Worm (Caenorhabditis elegans) whole organism, L1 larva: ENCODE data around the gene Y53F4B.25.
A peak's percentile ranks its signal among the peaks of the same experiment; 100 is the strongest.

Source experiments
- C04F5.9 ChIP-seq: sonication (generic microtip); optimal IDR thresholded peaks from 2 replicates; lab custom pipeline; 2016; ENCODE audit warnings: missing genetic modification characterization, missing compliant biosample characterization
- C16A3.4 ChIP-seq: fragments of 150-350 bp; optimal IDR thresholded peaks from 2 replicates; lab custom pipeline; 2014; ENCODE audit warnings: missing biosample characterization, missing genetic modification characterization
- C34B4.2 ChIP-seq: sonication (generic microtip); optimal IDR thresholded peaks from 2 replicates; lab custom pipeline; 2017; ENCODE audit warnings: mild to moderate bottlenecking, missing genetic modification characterization, missing compliant biosample characterization
- Y116A8C.19 ChIP-seq: sonication (generic microtip); optimal IDR thresholded peaks from 2 replicates; lab custom pipeline; 2016; ENCODE audit warnings: missing compliant biosample characterization, missing genetic modification characterization, borderline replicate concordance
- aha-1 ChIP-seq: fragments of 150-350 bp; optimal IDR thresholded peaks from 2 replicates; lab custom pipeline; 2014; ENCODE audit warnings: missing biosample characterization, missing genetic modification characterization
- blmp-1 ChIP-seq: fragments of 150-350 bp; optimal IDR thresholded peaks from 2 replicates; lab custom pipeline; 2014; ENCODE audit warnings: missing biosample characterization, missing genetic modification characterization
- ces-1 ChIP-seq: fragments of 150-350 bp; optimal IDR thresholded peaks from 2 replicates; lab custom pipeline; 2014; ENCODE audit warnings: missing biosample characterization, missing genetic modification reagents, missing genetic modification characterization
- dpl-1 ChIP-seq, 3 experiments: fragments of 150-350 bp in 2 of 3; sonication (generic microtip) in 1 of 3; optimal IDR thresholded peaks; 2 replicates each; lab custom pipeline; 2014 to 2017; ENCODE audit warnings: missing biosample characterization in 3 of 3, missing genetic modification characterization in 3 of 3, missing genetic modification reagents in 3 of 3
- ets-5 ChIP-seq: fragments of 200-800 bp; sonication (Bioruptor generic); IDR thresholded peaks from 2 replicates; pipeline ENCODE4 v1.3.6; 2022; ENCODE audit warnings: missing genetic modification characterization, missing compliant biosample characterization
- fkh-4 ChIP-seq: sonication (generic microtip); optimal IDR thresholded peaks from 2 replicates; lab custom pipeline; 2016; ENCODE audit warnings: missing compliant biosample characterization, missing genetic modification characterization, borderline replicate concordance
- fkh-8 ChIP-seq: sonication (generic microtip); optimal IDR thresholded peaks from 2 replicates; lab custom pipeline; 2016; ENCODE audit warnings: mild to moderate bottlenecking, missing genetic modification characterization, missing compliant biosample characterization
- fos-1 ChIP-seq: fragments of 150-350 bp; optimal IDR thresholded peaks from 2 replicates; lab custom pipeline; 2014; ENCODE audit warnings: missing biosample characterization, missing genetic modification characterization
- grh-1 ChIP-seq: fragments of 200-800 bp; sonication (Bioruptor generic); IDR thresholded peaks from 2 replicates; pipeline ENCODE4 v1.3.6; 2022; ENCODE audit warnings: missing genetic modification reagents, missing genetic modification characterization, missing compliant biosample characterization
- hpl-2 ChIP-seq: fragments of 150-350 bp; optimal IDR thresholded peaks from 2 replicates; lab custom pipeline; 2014; ENCODE audit warnings: missing biosample characterization, missing genetic modification reagents, missing genetic modification characterization
- lin-14 ChIP-seq: fragments of 200-800 bp; sonication (Bioruptor generic); optimal IDR thresholded peaks from 2 replicates; lab custom pipeline; 2018; ENCODE audit warnings: mild to moderate bottlenecking, missing genetic modification characterization, moderate library complexity, missing compliant biosample characterization
- lin-15B ChIP-seq: fragments of 150-350 bp; sonication (generic microtip); optimal IDR thresholded peaks from 3 replicates; lab custom pipeline; 2014; ENCODE audit warnings: missing biosample characterization, missing genetic modification characterization
- lin-39 ChIP-seq: fragments of 150-350 bp; optimal IDR thresholded peaks from 2 replicates; lab custom pipeline; 2014; ENCODE audit warnings: missing biosample characterization, missing genetic modification reagents, missing genetic modification characterization
- lsy-2 ChIP-seq, 2 experiments: fragments of 150-350 bp; optimal IDR thresholded peaks; 2 replicates each; lab custom pipeline; 2014; ENCODE audit warnings: missing biosample characterization in 2 of 2, missing genetic modification characterization in 2 of 2
- nhr-11 ChIP-seq: fragments of 150-350 bp; optimal IDR thresholded peaks from 2 replicates; lab custom pipeline; 2014; ENCODE audit warnings: missing biosample characterization, missing genetic modification characterization
- nhr-28 ChIP-seq: fragments of 150-350 bp; optimal IDR thresholded peaks from 2 replicates; lab custom pipeline; 2014; ENCODE audit warnings: missing biosample characterization, missing genetic modification characterization
- nhr-47 ChIP-seq: sonication (generic microtip); optimal IDR thresholded peaks from 2 replicates; lab custom pipeline; 2016; ENCODE audit warnings: mild to moderate bottlenecking, missing genetic modification characterization, moderate library complexity, missing compliant biosample characterization
- nhr-71 ChIP-seq: sonication (generic microtip); optimal IDR thresholded peaks from 2 replicates; lab custom pipeline; 2016; ENCODE audit warnings: mild to moderate bottlenecking, missing genetic modification characterization, moderate library complexity, missing compliant biosample characterization
- nhr-76 ChIP-seq: sonication (generic microtip); optimal IDR thresholded peaks from 2 replicates; lab custom pipeline; 2017; ENCODE audit warnings: missing biosample characterization, missing genetic modification characterization
- nhr-77 ChIP-seq: fragments of 150-350 bp; optimal IDR thresholded peaks from 2 replicates; lab custom pipeline; 2014; ENCODE audit warnings: missing biosample characterization, missing genetic modification characterization
- nhr-85 ChIP-seq: sonication (generic microtip); peaks from one replicate; lab custom pipeline; 2016; ENCODE audit warnings: missing genetic modification characterization, inconsistent platforms, missing compliant biosample characterization
- nhr-90 ChIP-seq: sonication (generic microtip); optimal IDR thresholded peaks from 2 replicates; lab custom pipeline; 2016; ENCODE audit warnings: mild to moderate bottlenecking, missing genetic modification characterization, missing compliant biosample characterization; ENCODE audit not compliant: poor library complexity
- pqm-1 ChIP-seq: sonication (generic microtip); optimal IDR thresholded peaks from 3 replicates; lab custom pipeline; 2017; ENCODE audit warnings: missing biosample characterization, missing genetic modification characterization
- skn-1 ChIP-seq: fragments of 150-350 bp; optimal IDR thresholded peaks from 2 replicates; lab custom pipeline; 2014; ENCODE audit warnings: missing biosample characterization, missing genetic modification characterization
- snpc-4 ChIP-seq: fragments of 150-350 bp; optimal IDR thresholded peaks from 2 replicates; lab custom pipeline; 2014; ENCODE audit warnings: missing biosample characterization, missing genetic modification characterization
- snu-23 ChIP-seq: sonication (generic microtip); optimal IDR thresholded peaks from 2 replicates; lab custom pipeline; 2016; ENCODE audit warnings: missing genetic modification characterization, missing compliant biosample characterization
- sptf-1 ChIP-seq: fragments of 150-350 bp; optimal IDR thresholded peaks from 2 replicates; lab custom pipeline; 2014; ENCODE audit warnings: missing biosample characterization, missing genetic modification characterization
- swsn-7 ChIP-seq: sonication (generic microtip); optimal IDR thresholded peaks from 2 replicates; lab custom pipeline; 2016; ENCODE audit warnings: missing genetic modification characterization, missing compliant biosample characterization
- tbx-2 ChIP-seq: sonication (generic microtip); optimal IDR thresholded peaks from 2 replicates; lab custom pipeline; 2016; ENCODE audit warnings: missing genetic modification characterization, missing compliant biosample characterization
- unc-30 ChIP-seq: sonication (generic microtip); optimal IDR thresholded peaks from 2 replicates; lab custom pipeline; 2017; ENCODE audit warnings: missing biosample characterization, missing genetic modification characterization
- zip-4 ChIP-seq: fragments of 200-800 bp; sonication (Bioruptor generic); optimal IDR thresholded peaks from 2 replicates; lab custom pipeline; 2018; ENCODE audit warnings: mild to moderate bottlenecking, missing genetic modification characterization, moderate library complexity, missing compliant biosample characterization

Y53F4B.25 gene

ce11 chrII:15173174-15173573 is 37.2 kb downstream of the Y53F4B.25 start (continued):
- no peak for TF ChIP-seq C16A3.4
- no peak for TF ChIP-seq nhr-90 (tag; lab: Kevin White, UChicago)
- peak in 2 of 3 experiments; percentile 17 to 27 for TF ChIP-seq dpl-1 (GFP tag; optimal IDR thresholded peaks at IDR 0.05; lab: Kevin White, UChicago)
- no peak for TF ChIP-seq hpl-2 (GFP tag; lab: Kevin White, UChicago)
- TF ChIP-seq sptf-1 (tag; lab: Kevin White, UChicago): no peak
- peak in 1 of 2 experiments; percentile 44 for TF ChIP-seq lsy-2 (tag; optimal IDR thresholded peaks at IDR 0.05; lab: Kevin White, UChicago)
- no peak for TF ChIP-seq fos-1
- TF ChIP-seq nhr-71 (tag; lab: Kevin White, UChicago): peak; percentile 65
- no peak for TF ChIP-seq unc-30 (tag; lab: Kevin White, UChicago)
- peak; percentile 98 for TF ChIP-seq skn-1 (tag; lab: Kevin White, UChicago)

ce11 chrII:15174915-15175548 is 39.0 kb downstream of the Y53F4B.25 start, which contains the start of gene gst-31:
TSS of gene gst-31 (minus strand) at chrII:15174965.
- TF ChIP-seq lsy-2 (tag; optimal IDR thresholded peaks at IDR 0.05; lab: Kevin White, UChicago) (peak in 1 of 2 experiments; percentile 16), lin-14 (GFP tag; lab: Kevin White, UChicago) (peak; percentile 61), grh-1 (GFP tag; lab: Robert Waterston, UW) (no peak), sptf-1 (tag; lab: Kevin White, UChicago) (no peak), nhr-11 (tag; lab: Kevin White, UChicago) (no peak), skn-1 (tag; lab: Kevin White, UChicago) (peak; percentile 88), nhr-28 (tag; lab: Kevin White, UChicago) (no peak), hpl-2 (GFP tag; lab: Kevin White, UChicago) (no peak), lin-15B (no peak), zip-4 (no peak), blmp-1 (peak; percentile 50), ets-5 (GFP tag; lab: Robert Waterston, UW) (no peak), fkh-8 (peak; percentile 81), snu-23 (peak; percentile 28), fkh-4 (no peak)

- no peak for TF ChIP-seq nhr-76 (tag; lab: Kevin White, UChicago)
- TF ChIP-seq ces-1: no peak
- TF ChIP-seq C16A3.4: no peak
- no peak for TF ChIP-seq unc-30 (tag; lab: Kevin White, UChicago)
- TF ChIP-seq swsn-7: no peak
- no peak for TF ChIP-seq nhr-77
- no peak for TF ChIP-seq snpc-4 (tag; lab: Kevin White, UChicago)
- no peak for TF ChIP-seq aha-1 (tag; lab: Kevin White, UChicago)
- no peak for TF ChIP-seq C04F5.9 (tag; lab: Kevin White, UChicago)
- no peak for TF ChIP-seq nhr-47 (tag; lab: Kevin White, UChicago)
- TF ChIP-seq Y116A8C.19 (tag; lab: Kevin White, UChicago): no peak
- no peak for TF ChIP-seq fos-1
- TF ChIP-seq C34B4.2 (tag; lab: Kevin White, UChicago): no peak
- no peak for TF ChIP-seq lin-39 (tag; lab: Kevin White, UChicago)
- TF ChIP-seq nhr-71 (tag; lab: Kevin White, UChicago): no peak
- no peak for TF ChIP-seq pqm-1 (tag; lab: Kevin White, UChicago)
- TF ChIP-seq nhr-28 (tag; lab: Kevin White, UChicago): no peak
Observed at ce11 chrII:15175643-15176042, 39.7 kb downstream of the Y53F4B.25 start, which contains the start of gene Y53F4B.36. TSS of gene Y53F4B.36 (plus strand) at chrII:15175943.

ce11 chrII:15178494-15178893 is 42.5 kb downstream of the Y53F4B.25 start, which contains the start of gene gst-32:
TSS of gene gst-32 (minus strand) at chrII:15178594.
- peak; percentile 22 for TF ChIP-seq nhr-85
- TF ChIP-seq lin-14 (GFP tag; lab: Kevin White, UChicago): no peak
- TF ChIP-seq tbx-2 (tag; lab: Kevin White, UChicago): no peak
- TF ChIP-seq, all 84 proteins: peak for 1
